Fruit fly (Drosophila melanogaster) whole organism, embryonic: ENCODE data around the gene Agpat1.

Experiments
- Adf1 ChIP-seq: fragments of 200-800 bp; sonication (Bioruptor generic); IDR thresholded peaks from 2 replicates; pipeline ENCODE4 v1.3.6; 2022; ENCODE audit warnings: missing biosample characterization, missing genetic modification characterization
- Bdp1 ChIP-seq: fragments of 200-800 bp; sonication (Bioruptor generic); optimal IDR thresholded peaks from 3 replicates; lab custom pipeline; 2016; ENCODE audit warnings: missing biosample characterization, missing genetic modification characterization
- CG10209 ChIP-seq: fragments of 200-800 bp; sonication (Bioruptor generic); optimal IDR thresholded peaks from 3 replicates; lab custom pipeline; 2017; ENCODE audit warnings: missing biosample characterization, mild to moderate bottlenecking, missing genetic modification characterization, missing genetic modification reagents
- CG10321 ChIP-seq: fragments of 200-800 bp; sonication (Bioruptor generic); IDR thresholded peaks from 2 replicates; pipeline ENCODE4 v1.3.6; 2022; ENCODE audit warnings: missing biosample characterization, missing genetic modification characterization
- CG11247 ChIP-seq: fragments of 200-800 bp; sonication (Bioruptor generic); IDR thresholded peaks from 2 replicates; pipeline ENCODE4 v1.3.6; 2022; ENCODE audit warnings: missing biosample characterization, missing genetic modification characterization
- CG12104 ChIP-seq: fragments of 200-800 bp; sonication (Bioruptor generic); optimal IDR thresholded peaks from 3 replicates; lab custom pipeline; 2016; ENCODE audit warnings: missing biosample characterization, missing genetic modification characterization
- CG12769 ChIP-seq: fragments of 200-800 bp; sonication (Bioruptor generic); optimal IDR thresholded peaks from 2 replicates; lab custom pipeline; 2019; ENCODE audit warnings: missing biosample characterization, mild to moderate bottlenecking, missing genetic modification characterization, moderate library complexity
- CG16863 ChIP-seq: fragments of 200-800 bp; sonication (Bioruptor generic); optimal IDR thresholded peaks from 3 replicates; lab custom pipeline; 2016; ENCODE audit warnings: missing biosample characterization, missing genetic modification characterization
- CG17186 ChIP-seq: fragments of 200-800 bp; sonication (Bioruptor generic); optimal IDR thresholded peaks from 3 replicates; lab custom pipeline; 2017; ENCODE audit warnings: missing biosample characterization, missing genetic modification reagents, missing genetic modification characterization
- CG17361 ChIP-seq: fragments of 200-800 bp; sonication (Bioruptor generic); IDR thresholded peaks from 3 replicates; pipeline ENCODE4 v1.3.6; 2022; ENCODE audit warnings: missing biosample characterization, missing genetic modification characterization
- CG18011 ChIP-seq: fragments of 200-800 bp; sonication (Bioruptor generic); optimal IDR thresholded peaks from 2 replicates; lab custom pipeline; 2017; ENCODE audit warnings: missing biosample characterization, missing genetic modification characterization, mild to moderate bottlenecking, moderate library complexity, missing genotype
- CG2202 ChIP-seq: fragments of 200-800 bp; sonication (Bioruptor generic); optimal IDR thresholded peaks from 2 replicates; lab custom pipeline; 2018; ENCODE audit warnings: missing biosample characterization, mild to moderate bottlenecking, missing genetic modification characterization
- CG2678 ChIP-seq: fragments of 200-800 bp; sonication (Bioruptor generic); optimal IDR thresholded peaks from 3 replicates; lab custom pipeline; 2019; ENCODE audit warnings: missing biosample characterization, mild to moderate bottlenecking, missing genetic modification characterization, moderate library complexity
- CG30403 ChIP-seq: fragments of 200-800 bp; sonication (Bioruptor generic); optimal IDR thresholded peaks from 3 replicates; lab custom pipeline; 2016; ENCODE audit warnings: missing biosample characterization, missing genetic modification characterization
- CG33557 ChIP-seq: fragments of 200-800 bp; sonication (Bioruptor generic); optimal IDR thresholded peaks from 2 replicates; lab custom pipeline; 2019; ENCODE audit warnings: missing biosample characterization, mild to moderate bottlenecking, missing genetic modification characterization, moderate library complexity
- CG4282 ChIP-seq: fragments of 200-800 bp; sonication (Bioruptor generic); optimal IDR thresholded peaks from 2 replicates; lab custom pipeline; 2016; ENCODE audit warnings: missing biosample characterization, missing genetic modification characterization
- CG6175 ChIP-seq: fragments of 200-800 bp; sonication (Bioruptor generic); IDR thresholded peaks from 3 replicates; pipeline ENCODE4 v1.3.6; 2022; ENCODE audit warnings: missing biosample characterization, missing genetic modification characterization
- CG7556 ChIP-seq: fragments of 200-800 bp; sonication (Bioruptor generic); optimal IDR thresholded peaks from 2 replicates; lab custom pipeline; 2017; ENCODE audit warnings: missing biosample characterization, mild to moderate bottlenecking, missing genetic modification characterization
- CG8765 ChIP-seq: fragments of 200-800 bp; sonication (Bioruptor generic); IDR thresholded peaks from 2 replicates; pipeline ENCODE4 v1.3.6; 2022; ENCODE audit warnings: missing biosample characterization, missing genetic modification characterization
- CG8924 ChIP-seq: fragments of 200-800 bp; optimal IDR thresholded peaks from 3 replicates; lab custom pipeline; 2019; ENCODE audit warnings: missing biosample characterization, mild to moderate bottlenecking, missing genetic modification characterization, moderate library complexity
- CG9609 ChIP-seq: fragments of 200-800 bp; sonication (Bioruptor generic); optimal IDR thresholded peaks from 3 replicates; lab custom pipeline; 2016; ENCODE audit warnings: missing biosample characterization, missing genetic modification characterization
- Dref ChIP-seq: fragments of 200-800 bp; sonication (Bioruptor generic); IDR thresholded peaks from 2 replicates; pipeline ENCODE4 v1.3.6; 2022; ENCODE audit warnings: missing biosample characterization, missing genetic modification characterization
- Drgx ChIP-seq: fragments of 200-800 bp; sonication (Bioruptor generic); IDR thresholded peaks from 2 replicates; pipeline ENCODE4 v1.3.6; 2022; ENCODE audit warnings: missing biosample characterization, missing genetic modification characterization
- HLH3B ChIP-seq: fragments of 200-800 bp; sonication (Bioruptor generic); IDR thresholded peaks from 2 replicates; pipeline ENCODE4 v1.3.6; 2022; ENCODE audit warnings: missing biosample characterization, missing genetic modification characterization
- HLH54F ChIP-seq: fragments of 200-800 bp; sonication (Bioruptor generic); optimal IDR thresholded peaks from 3 replicates; lab custom pipeline; 2016; ENCODE audit warnings: missing biosample characterization, missing genetic modification characterization
- Hand ChIP-seq: fragments of 200-800 bp; sonication (Bioruptor generic); optimal IDR thresholded peaks from 2 replicates; lab custom pipeline; 2017; ENCODE audit warnings: mild to moderate bottlenecking, missing biosample characterization, missing genetic modification reagents, missing genetic modification characterization
- HmgZ ChIP-seq: fragments of 200-800 bp; sonication (Bioruptor generic); optimal IDR thresholded peaks from 2 replicates; lab custom pipeline; 2018; ENCODE audit warnings: missing biosample characterization, mild to moderate bottlenecking, missing genetic modification characterization
- Hmx ChIP-seq: fragments of 200-800 bp; sonication (Bioruptor generic); optimal IDR thresholded peaks from 2 replicates; lab custom pipeline; 2016; ENCODE audit warnings: missing biosample characterization, missing genetic modification characterization
- Meics ChIP-seq: fragments of 200-800 bp; sonication (Bioruptor generic); optimal IDR thresholded peaks from 2 replicates; lab custom pipeline; 2017; ENCODE audit warnings: missing biosample characterization, mild to moderate bottlenecking, missing genetic modification characterization
- Mrtf ChIP-seq: fragments of 200-800 bp; sonication (Bioruptor generic); IDR thresholded peaks from 3 replicates; pipeline ENCODE4 v1.3.6; 2022; ENCODE audit warnings: missing biosample characterization, missing genetic modification characterization
- Oli ChIP-seq: fragments of 200-800 bp; sonication (Bioruptor generic); optimal IDR thresholded peaks from 2 replicates; lab custom pipeline; 2018; ENCODE audit warnings: missing biosample characterization, mild to moderate bottlenecking, missing genetic modification characterization, moderate library complexity
- Rfx ChIP-seq: fragments of 200-800 bp; sonication (Bioruptor generic); IDR thresholded peaks from 2 replicates; pipeline ENCODE4 v1.3.6; 2022; ENCODE audit warnings: missing biosample characterization, missing genetic modification characterization
- ara ChIP-seq: fragments of 200-800 bp; sonication (Bioruptor generic); IDR thresholded peaks from 2 replicates; pipeline ENCODE4 v1.3.6; 2022; ENCODE audit warnings: missing biosample characterization, missing genetic modification characterization
- ash1 ChIP-seq: fragments of 200-800 bp; sonication (Bioruptor generic); optimal IDR thresholded peaks from 2 replicates; lab custom pipeline; 2018; ENCODE audit warnings: missing biosample characterization, mild to moderate bottlenecking, missing genetic modification characterization
- chinmo ChIP-seq: fragments of 200-800 bp; sonication (Bioruptor generic); IDR thresholded peaks from 4 replicates; pipeline ENCODE4 v1.3.6; 2022; ENCODE audit warnings: missing biosample characterization, missing genetic modification characterization; ENCODE audit not compliant: partially characterized antibody
- eyg ChIP-seq: fragments of 200-800 bp; sonication (Bioruptor generic); optimal IDR thresholded peaks from 3 replicates; lab custom pipeline; 2016; ENCODE audit warnings: missing biosample characterization, missing genetic modification characterization
- fd96Cb ChIP-seq: fragments of 200-800 bp; sonication (Bioruptor generic); optimal IDR thresholded peaks from 2 replicates; lab custom pipeline; 2018; ENCODE audit warnings: missing biosample characterization, mild to moderate bottlenecking, missing genetic modification characterization, moderate library complexity
- gcm ChIP-seq: fragments of 200-800 bp; sonication (Bioruptor generic); optimal IDR thresholded peaks from 2 replicates; lab custom pipeline; 2019; ENCODE audit warnings: missing biosample characterization, mild to moderate bottlenecking, missing genetic modification characterization, moderate library complexity
- gem ChIP-seq: fragments of 200-800 bp; sonication (Bioruptor generic); optimal IDR thresholded peaks from 2 replicates; lab custom pipeline; 2019; ENCODE audit warnings: missing biosample characterization, mild to moderate bottlenecking, missing genetic modification characterization, moderate library complexity
- ken ChIP-seq: fragments of 200-800 bp; sonication (Bioruptor generic); IDR thresholded peaks from 3 replicates; pipeline ENCODE4 v1.3.6; 2022; ENCODE audit warnings: missing biosample characterization, missing genetic modification characterization
- klu ChIP-seq: fragments of 200-800 bp; sonication (Bioruptor generic); IDR thresholded peaks from 2 replicates; pipeline ENCODE4 v1.3.6; 2022; ENCODE audit warnings: missing biosample characterization, missing genetic modification characterization
- luna ChIP-seq: fragments of 200-800 bp; sonication (Bioruptor generic); optimal IDR thresholded peaks from 2 replicates; lab custom pipeline; 2016; ENCODE audit warnings: missing biosample characterization, missing genetic modification characterization
- pho ChIP-seq: fragments of 200-800 bp; sonication (Bioruptor generic); optimal IDR thresholded peaks from 2 replicates; lab custom pipeline; 2016; ENCODE audit warnings: missing biosample characterization, missing genetic modification characterization
- pnt ChIP-seq: fragments of 200-800 bp; sonication (Bioruptor generic); optimal IDR thresholded peaks from 3 replicates; lab custom pipeline; 2016; ENCODE audit warnings: missing biosample characterization, missing genetic modification characterization
- scrt ChIP-seq: fragments of 200-800 bp; sonication (Bioruptor generic); optimal IDR thresholded peaks from 2 replicates; lab custom pipeline; 2018; ENCODE audit warnings: missing biosample characterization, mild to moderate bottlenecking, missing genetic modification characterization, moderate library complexity
- sqz ChIP-seq: fragments of 200-800 bp; sonication (Bioruptor generic); optimal IDR thresholded peaks from 3 replicates; lab custom pipeline; 2018; ENCODE audit warnings: missing biosample characterization, mild to moderate bottlenecking, missing genetic modification characterization
- ssp ChIP-seq: fragments of 200-800 bp; sonication (Bioruptor generic); IDR thresholded peaks from 2 replicates; pipeline ENCODE4 v1.3.6; 2022; ENCODE audit warnings: missing biosample characterization, missing genetic modification characterization
- trem ChIP-seq: fragments of 200-800 bp; optimal IDR thresholded peaks from 3 replicates; lab custom pipeline; 2019; ENCODE audit warnings: missing biosample characterization, mild to moderate bottlenecking, missing genetic modification characterization, moderate library complexity
- unc-4 ChIP-seq: fragments of 200-800 bp; sonication (Bioruptor generic); IDR thresholded peaks from 2 replicates; pipeline ENCODE4 v1.3.6; 2022; ENCODE audit warnings: missing biosample characterization, missing genetic modification characterization; ENCODE audit not compliant: partially characterized antibody
- yki ChIP-seq: fragments of >200 bp; optimal IDR thresholded peaks from 3 replicates; lab custom pipeline; 2018
- zf30C ChIP-seq: fragments of 200-800 bp; sonication (Bioruptor generic); optimal IDR thresholded peaks from 3 replicates; lab custom pipeline; 2018; ENCODE audit warnings: missing biosample characterization, mild to moderate bottlenecking, missing genetic modification characterization

Gene Agpat1

dm6 chrX:12744026-12744688, 20.9 kb upstream of the Agpat1 start, which contains the start of gene CG4004 (continued):
- no peak for TF ChIP-seq CG4282 (GFP tag; lab: Kevin White, UChicago)
- TF ChIP-seq CG8924 (tag; lab: Kevin White, UChicago) = no peak
- no peak for TF ChIP-seq trem (tag; lab: Kevin White, UChicago)
- no peak for TF ChIP-seq CG10209
- no peak for TF ChIP-seq Meics (GFP tag; lab: Kevin White, UChicago)
- TF ChIP-seq CG12104 = no peak
- TF ChIP-seq Oli (tag; lab: Kevin White, UChicago) = no peak
- TF ChIP-seq ken = 0 out of 3 replicates have a peak, but pooled peaks have one; percentile 32
- no peak for TF ChIP-seq Dref (GFP tag; lab: Robert Waterston, UW)
- TF ChIP-seq ssp (GFP tag; lab: Robert Waterston, UW) = no peak
- TF ChIP-seq CG12769 (tag; lab: Kevin White, UChicago) = no peak
- TF ChIP-seq pnt = no peak
- no peak for TF ChIP-seq CG16863
- no peak for TF ChIP-seq klu (GFP tag; lab: Robert Waterston, UW)
- no peak for TF ChIP-seq CG10321
- TF ChIP-seq pho (GFP tag; lab: Kevin White, UChicago) = no peak
- no peak for TF ChIP-seq Hmx
- TF ChIP-seq luna (GFP tag; lab: Kevin White, UChicago) = no peak
- peak; percentile 82 for TF ChIP-seq Drgx (GFP tag; lab: Robert Waterston, UW)
- TF ChIP-seq CG6175 (GFP tag; lab: Robert Waterston, UW) = no peak
- no peak for TF ChIP-seq eyg (GFP tag; lab: Kevin White, UChicago)
- TF ChIP-seq gcm (GFP tag; lab: Kevin White, UChicago) = no peak
- 0 out of 2 replicates have a peak, but pooled peaks have one; percentile 17 for TF ChIP-seq HLH3B (GFP tag; lab: Robert Waterston, UW)
- no peak for TF ChIP-seq CG33557
- TF ChIP-seq ash1 (GFP tag; lab: Kevin White, UChicago) = no peak
- TF ChIP-seq CG2202 (tag; lab: Kevin White, UChicago) = no peak
- TF ChIP-seq unc-4 (GFP tag; lab: Robert Waterston, UW) = no peak
- TF ChIP-seq CG8765 (GFP tag; lab: Robert Waterston, UW) = no peak
- no peak for TF ChIP-seq fd96Cb (tag; lab: Kevin White, UChicago)
- TF ChIP-seq gem (tag; lab: Kevin White, UChicago) = peak; percentile 40
- no peak for TF ChIP-seq yki
- TF ChIP-seq Hand (GFP tag; lab: Kevin White, UChicago) = no peak
- no peak for TF ChIP-seq scrt (GFP tag; lab: Kevin White, UChicago)
- TF ChIP-seq Adf1 (GFP tag; lab: Robert Waterston, UW) = peak; percentile 65
- peak; percentile 33 for TF ChIP-seq sqz (GFP tag; lab: Kevin White, UChicago)
- TF ChIP-seq Rfx (GFP tag; lab: Robert Waterston, UW) = 0 out of 2 replicates have a peak, but pooled peaks have one; percentile 7
- TF ChIP-seq CG18011 (GFP tag; lab: Kevin White, UChicago) = no peak
- TF ChIP-seq CG17361 = no peak
- no peak for TF ChIP-seq HLH54F (GFP tag; lab: Kevin White, UChicago)
- TF ChIP-seq ara = no peak
- no peak for TF ChIP-seq CG7556
- TF ChIP-seq HmgZ (tag; lab: Kevin White, UChicago) = no peak
- no peak for TF ChIP-seq chinmo (GFP tag; lab: Robert Waterston, UW)
- no peak for TF ChIP-seq Bdp1 (GFP tag; lab: Kevin White, UChicago)
- TF ChIP-seq Mrtf (GFP tag; lab: Robert Waterston, UW) = no peak
- no peak for TF ChIP-seq CG9609 (GFP tag; lab: Kevin White, UChicago)
- TF ChIP-seq CG2678 = no peak
- TF ChIP-seq zf30C (GFP tag; lab: Kevin White, UChicago) = peak; percentile 49
- TF ChIP-seq CG17186 = no peak
- no peak for TF ChIP-seq CG30403
- no peak for TF ChIP-seq CG11247 (GFP tag; lab: Robert Waterston, UW)
